Worm (Caenorhabditis elegans): ENCODE data around the gene C52E4.7.
A peak's percentile ranks its signal among the peaks of the same experiment; 100 is the strongest.

C52E4.7 gene

DNA sequence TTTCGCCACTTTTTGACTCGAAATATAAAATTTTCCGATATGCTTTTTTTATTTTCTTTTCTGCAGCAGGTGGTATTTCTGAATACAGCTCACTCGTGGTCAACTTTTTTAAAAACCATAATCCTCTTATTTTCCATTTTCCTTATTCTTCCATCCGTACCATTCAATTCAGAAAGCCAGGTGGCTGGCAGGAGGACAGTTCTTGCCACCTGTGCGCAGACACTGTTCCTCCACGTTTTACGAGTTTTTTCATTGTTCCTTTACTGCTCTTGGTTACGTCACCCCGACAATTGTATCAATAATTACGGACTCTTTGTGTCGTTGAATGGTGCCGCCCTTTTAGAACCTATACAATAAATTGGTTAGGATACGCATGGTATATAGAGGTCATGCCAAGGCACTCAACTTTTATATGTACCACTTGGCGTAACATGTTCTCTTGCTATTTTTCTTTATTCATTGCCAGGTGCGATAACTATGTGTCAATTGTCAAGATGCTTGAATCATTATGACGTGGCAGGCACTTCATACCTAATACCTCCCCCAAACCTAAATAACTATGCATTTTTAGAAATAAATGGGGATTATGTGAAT is 41.1 kb upstream of the C52E4.7 start:
- TF ChIP-seq ceh-32 (tag; optimal IDR thresholded peaks at IDR 0.05; ENCODE audit: poor library complexity) (no peak), nhr-42 (GFP tag; IDR thresholded peaks at IDR 0.05) (no peak)

DNA sequence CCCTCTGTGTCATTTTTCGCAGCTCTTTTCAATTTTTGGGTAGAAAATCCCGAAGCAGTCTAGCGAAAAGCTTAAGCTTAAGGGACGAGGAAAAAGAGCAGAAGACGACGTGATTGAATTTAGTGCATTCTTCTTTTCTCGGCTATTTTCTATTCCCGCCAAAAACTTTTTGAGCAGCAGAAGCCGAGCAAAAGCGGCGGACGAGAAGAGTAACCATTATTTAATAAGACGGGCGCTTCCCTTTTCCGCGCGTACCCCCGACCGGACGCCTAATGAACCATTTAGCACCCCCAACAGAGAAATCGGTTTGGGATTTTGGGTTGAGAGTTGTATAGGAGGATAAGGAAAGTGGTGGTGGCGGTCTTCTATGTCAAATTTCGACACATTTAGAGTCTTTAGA is 40.5 kb upstream of the C52E4.7 start:
- TF ChIP-seq ZK337.2 (GFP tag; IDR thresholded peaks at IDR 0.05) (no peak), fkh-10 (GFP tag; optimal IDR thresholded peaks at IDR 0.05) (peak; percentile 59), ctbp-1 (GFP tag; IDR thresholded peaks at IDR 0.05) (peak; percentile 78), skn-1 (tag; optimal IDR thresholded peaks at IDR 0.05) (no peak), ces-1 (GFP tag; optimal IDR thresholded peaks at IDR 0.05) (peak; percentile 75)

DNA sequence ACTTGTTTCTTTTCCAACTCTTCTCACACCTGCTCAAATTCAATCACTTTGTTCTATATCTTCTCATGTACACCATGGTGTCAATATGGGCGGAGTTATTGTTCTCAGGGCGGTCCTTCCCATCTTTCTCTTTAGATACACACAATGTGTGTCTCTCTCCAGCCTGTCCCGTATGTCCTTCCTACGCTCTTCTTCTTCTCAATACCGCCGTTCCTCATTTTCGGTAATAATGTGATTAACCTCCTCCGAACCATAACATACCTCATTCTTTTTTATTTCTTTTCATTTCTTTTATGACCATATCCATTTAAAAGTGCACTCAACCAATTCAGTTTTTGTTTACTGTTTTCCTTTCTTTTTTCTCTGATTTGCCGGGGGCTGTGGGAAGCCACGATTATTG is 38.5 kb upstream of the C52E4.7 start:
- TF ChIP-seq F49E8.2 (tag; optimal IDR thresholded peaks at IDR 0.05; ENCODE audit: borderline replicate concordance) (no peak), daf-19 (GFP tag; conservative IDR thresholded peaks at IDR 0.05) (no peak), cey-2 (tag; optimal IDR thresholded peaks at IDR 0.05; ENCODE audit: borderline replicate concordance, insufficient read depth) (no peak), ztf-11 (tag; optimal IDR thresholded peaks at IDR 0.05) (no peak)

DNA sequence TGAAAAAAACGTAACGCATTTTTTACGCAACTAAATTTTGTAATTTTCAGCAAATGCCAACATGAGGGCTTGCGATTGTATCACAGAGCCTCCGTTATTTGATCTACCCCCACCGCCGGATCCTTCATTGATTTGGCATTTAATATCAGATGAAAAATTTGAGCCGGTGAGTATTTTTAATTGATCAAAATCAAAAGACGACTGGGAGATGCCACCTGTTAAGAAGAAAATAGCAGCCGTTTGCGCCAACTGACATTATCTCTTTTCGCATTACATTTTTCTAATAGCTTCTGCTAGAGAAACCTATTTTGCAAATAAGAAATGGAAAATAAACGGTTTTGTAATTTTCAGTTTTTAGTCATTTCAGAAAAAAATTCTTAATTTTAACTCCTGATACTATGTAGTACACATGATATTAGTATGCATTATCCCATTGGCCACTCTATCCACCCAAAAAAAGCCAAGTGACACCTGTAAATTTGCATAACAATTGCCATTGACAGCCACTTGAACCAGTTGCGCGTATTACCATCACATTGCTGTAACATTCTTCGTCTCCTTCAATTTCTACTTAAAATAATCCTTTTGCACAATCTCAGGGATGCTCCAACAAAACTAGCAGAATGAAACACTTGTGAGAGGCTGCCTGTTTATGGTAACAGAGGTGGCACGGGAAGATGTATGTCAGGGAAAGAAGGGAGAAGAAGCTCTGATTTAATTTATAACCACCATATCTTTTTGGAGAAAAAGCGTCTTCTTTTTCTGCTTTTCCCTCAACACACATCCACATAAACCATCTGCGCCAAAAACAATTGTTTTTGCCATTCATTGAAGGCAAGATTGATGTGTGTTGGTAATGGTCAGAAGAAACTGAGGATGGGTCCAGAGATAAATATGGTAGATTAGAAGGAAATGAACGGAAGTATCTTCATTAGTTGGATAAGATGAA is 35.5 kb upstream of the C52E4.7 start, which contains the start of gene F58H1.5:
TSS of gene F58H1.5 (plus strand) at position 51 of the 949 bp plus-strand sequence.
- TF ChIP-seq attf-4 (tag; optimal IDR thresholded peaks at IDR 0.05), result no peak
- TF ChIP-seq ZK337.2 (GFP tag; IDR thresholded peaks at IDR 0.05), result no peak
- TF ChIP-seq fos-1 (tag; optimal IDR thresholded peaks at IDR 0.05), result no peak
- TF ChIP-seq ZK546.5 (tag; optimal IDR thresholded peaks at IDR 0.05), result no peak
- TF ChIP-seq Y75B8A.6 (GFP tag; IDR thresholded peaks at IDR 0.05), result no peak
- no peak for TF ChIP-seq arid-1 (GFP tag; conservative IDR thresholded peaks at IDR 0.05)
- TF ChIP-seq ceh-20 (GFP tag; IDR thresholded peaks at IDR 0.05), result no peak
- TF ChIP-seq madf-5 (GFP tag; IDR thresholded peaks at IDR 0.05), result no peak
- TF ChIP-seq nhr-6 (tag; optimal IDR thresholded peaks at IDR 0.05), result no peak
- TF ChIP-seq mdt-29 (GFP tag; IDR thresholded peaks at IDR 0.05), result no peak
- TF ChIP-seq nhr-25 (tag; optimal IDR thresholded peaks at IDR 0.05; ENCODE audit: borderline replicate concordance, insufficient read depth), result no peak
- TF ChIP-seq set-16 (GFP tag; IDR thresholded peaks at IDR 0.05), result no peak
- TF ChIP-seq ama-1 (optimal IDR thresholded peaks at IDR 0.05), result no peak
- no peak for TF ChIP-seq nhr-48 (tag; optimal IDR thresholded peaks at IDR 0.05)
- no peak for TF ChIP-seq lin-38 (GFP tag; IDR thresholded peaks at IDR 0.05)
- TF ChIP-seq nhr-77 (tag; optimal IDR thresholded peaks at IDR 0.05), result no peak
- TF ChIP-seq hlh-30 (tag; optimal IDR thresholded peaks at IDR 0.05; ENCODE audit: insufficient read depth), result no peak
- TF ChIP-seq daf-16 (GFP tag; optimal IDR thresholded peaks at IDR 0.05), result no peak
- no peak for TF ChIP-seq daf-16 (tag; optimal IDR thresholded peaks at IDR 0.05)

DNA sequence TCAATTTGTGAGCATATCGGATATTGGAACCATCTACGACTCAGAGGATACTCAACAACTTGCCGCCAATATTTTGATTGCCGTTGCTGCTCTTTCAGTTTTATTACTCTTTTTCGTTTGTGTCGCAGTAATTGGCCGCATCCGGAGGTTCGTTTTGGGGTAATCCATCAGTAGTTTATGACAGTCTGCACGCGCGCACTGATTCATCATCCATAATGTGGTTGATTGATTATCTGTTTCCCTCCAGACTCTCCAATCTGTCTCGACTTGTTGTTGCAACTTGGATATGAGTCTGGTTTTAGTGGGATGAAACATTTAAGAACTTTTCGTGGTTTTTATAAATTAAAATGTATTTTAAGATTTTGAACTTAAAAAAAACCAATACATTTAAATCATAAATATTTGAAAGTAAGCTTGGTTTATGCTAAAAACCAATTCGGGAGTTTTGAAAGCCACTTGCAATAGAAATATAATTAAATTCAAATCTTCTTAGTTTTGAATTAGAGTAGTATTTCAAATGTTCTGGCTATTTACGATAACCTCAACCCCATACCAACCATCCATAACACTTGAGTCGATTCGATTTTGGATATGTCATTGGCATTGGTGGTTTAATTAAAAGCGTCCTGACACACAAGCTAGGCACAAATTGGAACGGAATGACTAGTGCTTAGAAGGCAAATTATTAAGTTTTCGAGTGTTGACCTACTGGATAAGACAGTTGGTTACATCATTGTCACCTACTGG is 33.8 kb upstream of the C52E4.7 start:
- TF ChIP-seq daf-12 (tag; optimal IDR thresholded peaks at IDR 0.05) (no peak), unc-62 (GFP tag; optimal IDR thresholded peaks at IDR 0.05 in 1 of 2) (peak in 1 of 2 experiments; percentile 53), unc-62 (tag; optimal IDR thresholded peaks at IDR 0.05) (no peak)
